Fruit fly (Drosophila melanogaster): ENCODE measurements around the gene CAH16.
A peak's percentile ranks its signal among the peaks of the same experiment; 100 is the strongest.

dm6 chr3R:31243079-31243668 lies 16.9 kb upstream of the CAH16 start:
- TF ChIP-seq Ets98B (GFP tag; IDR thresholded peaks at IDR 0.05) (peak; percentile 80), CG32121 (GFP tag; IDR thresholded peaks at IDR 0.05) (peak; percentile 75), CG9948 (tag; optimal IDR thresholded peaks at IDR 0.05) (no peak), CG4496 (GFP tag; IDR thresholded peaks at IDR 0.05) (peak; percentile 83), CG12605 (GFP tag; IDR thresholded peaks at IDR 0.05) (peak; percentile 30; the same call in 1 of the 2 replicates), fd96Ca (GFP tag; IDR thresholded peaks at IDR 0.05) (peak; percentile 78), rn (GFP tag; IDR thresholded peaks at IDR 0.05) (no peak), CG34367 (tag; optimal IDR thresholded peaks at IDR 0.05) (no peak), Pif1A (GFP tag; optimal IDR thresholded peaks at IDR 0.05) (peak; percentile 10), CG14655 (GFP tag; optimal IDR thresholded peaks at IDR 0.05) (no peak), CG15710 (tag; optimal IDR thresholded peaks at IDR 0.05) (no peak)
